Worm (Caenorhabditis elegans): ENCODE measurements around the gene T10B5.8.
A peak's percentile ranks its signal among the peaks of the same experiment; 100 is the strongest.

Gene T10B5.8

DNA sequence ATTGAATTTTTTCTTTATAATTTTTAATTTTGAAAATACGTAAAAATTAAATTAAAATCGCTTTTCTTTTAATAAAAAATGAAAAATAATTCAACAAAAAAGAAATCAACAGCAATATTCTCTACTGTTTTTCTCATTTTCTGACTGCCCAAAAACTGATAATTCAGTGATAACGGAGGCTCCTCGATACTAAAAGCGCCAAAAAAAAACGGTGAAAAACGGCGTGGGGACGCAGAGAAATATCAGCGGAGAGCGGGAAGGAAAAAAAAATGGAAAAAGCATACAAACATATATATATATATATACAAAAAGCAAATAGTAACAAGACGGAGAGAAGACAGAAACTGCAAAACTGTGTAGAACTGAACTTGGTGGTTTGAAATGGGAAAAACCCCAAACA is 41.3 kb downstream of the T10B5.8 start (continued):
- TF ChIP-seq aha-1 (tag): no peak
- TF ChIP-seq arid-1 (GFP tag; conservative IDR thresholded peaks at IDR 0.05): no peak
- TF ChIP-seq egl-43 (GFP tag; IDR thresholded peaks at IDR 0.05): no peak

ce11 chrV:1886997-1887396 is 45.2 kb downstream of the T10B5.8 start:
- TF ChIP-seq mes-2 (tag; optimal IDR thresholded peaks at IDR 0.05; ENCODE audit: poor library complexity, severe bottlenecking) (peak; percentile 7), F26F4.8 (GFP tag; conservative IDR thresholded peaks at IDR 0.05) (no peak), Y48G9A.11 (GFP tag; IDR thresholded peaks at IDR 0.05) (no peak), hlh-30 (tag; optimal IDR thresholded peaks at IDR 0.05; ENCODE audit: insufficient read depth) (no peak), nhr-102 (tag; optimal IDR thresholded peaks at IDR 0.05) (no peak), duxl-1 (tag; optimal IDR thresholded peaks at IDR 0.05; ENCODE audit: poor library complexity) (no peak), unc-130 (GFP tag; optimal IDR thresholded peaks at IDR 0.05) (no peak), ZK337.2 (GFP tag; IDR thresholded peaks at IDR 0.05) (no peak), cey-2 (tag; optimal IDR thresholded peaks at IDR 0.05; ENCODE audit: borderline replicate concordance, insufficient read depth) (no peak), F44E2.7 (GFP tag; IDR thresholded peaks at IDR 0.05) (no peak), Y75B8A.6 (GFP tag; IDR thresholded peaks at IDR 0.05) (no peak), unc-62 (GFP tag; optimal IDR thresholded peaks at IDR 0.05 in 1 of 2) (peak in 1 of 2 experiments; percentile 19), unc-62 (tag; optimal IDR thresholded peaks at IDR 0.05) (no peak), attf-4 (tag; optimal IDR thresholded peaks at IDR 0.05) (no peak), zip-11 (GFP tag; IDR thresholded peaks at IDR 0.05) (no peak), Y105C5A.15 (GFP tag; IDR thresholded peaks at IDR 0.05) (no peak), lim-7 (GFP tag; IDR thresholded peaks at IDR 0.05) (no peak), lsy-2 (tag; optimal IDR thresholded peaks at IDR 0.05) (peak in 1 of 2 experiments; percentile 11), rbr-2 (tag; optimal IDR thresholded peaks at IDR 0.05) (peak; percentile 1), hmg-1.1 (GFP tag; IDR thresholded peaks at IDR 0.05) (peak; percentile 57)

- TF ChIP-seq aha-1 (tag): peak; percentile 92
- no peak for TF ChIP-seq hif-1 (tag; optimal IDR thresholded peaks at IDR 0.05)
These were observed 46.5 kb downstream of the T10B5.8 start for ce11 chrV:1888299-1888698.

DNA sequence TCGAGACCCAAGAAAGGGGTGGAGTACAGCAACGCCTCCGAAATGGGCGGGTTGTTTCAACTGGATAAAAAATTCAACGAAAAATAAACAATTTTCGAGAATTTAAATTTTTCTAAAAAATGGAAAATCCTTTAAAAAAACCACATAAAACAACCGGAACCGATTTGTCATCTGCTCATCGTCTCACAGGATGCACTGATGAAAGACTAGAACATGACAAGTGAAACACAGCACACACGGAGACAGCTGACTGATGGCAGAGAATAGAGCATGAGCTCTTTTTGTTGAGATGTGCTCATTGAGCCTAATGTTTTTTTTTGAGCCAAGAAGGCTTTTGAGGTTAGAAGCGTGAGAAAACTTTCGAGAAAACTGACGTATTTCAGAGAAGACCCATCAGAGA is 48.2 kb downstream of the T10B5.8 start:
- no peak for TF ChIP-seq F10B5.3 (tag; optimal IDR thresholded peaks at IDR 0.05)
- TF ChIP-seq skn-1 (tag; optimal IDR thresholded peaks at IDR 0.05): no peak
- TF ChIP-seq saeg-2 (GFP tag; IDR thresholded peaks at IDR 0.05): no peak
- no peak for TF ChIP-seq ceh-62 (tag; optimal IDR thresholded peaks at IDR 0.05)
- no peak for TF ChIP-seq ctbp-1 (GFP tag; IDR thresholded peaks at IDR 0.05)
- peak; percentile 32 for TF ChIP-seq aha-1 (tag)
- no peak for TF ChIP-seq ztf-7 (tag; optimal IDR thresholded peaks at IDR 0.05)
- no peak for TF ChIP-seq D1046.2 (GFP tag; IDR thresholded peaks at IDR 0.05)
- 0 out of 2 replicates have a peak, but pooled peaks have one; percentile 15 for TF ChIP-seq dmd-6 (GFP tag; IDR thresholded peaks at IDR 0.05)
- no peak for TF ChIP-seq tag-97 (GFP tag; IDR thresholded peaks at IDR 0.05)
- no peak for TF ChIP-seq unc-39 (tag; optimal IDR thresholded peaks at IDR 0.05)
- no peak for TF ChIP-seq daf-12 (tag; optimal IDR thresholded peaks at IDR 0.05)
- TF ChIP-seq nhr-6 (tag; optimal IDR thresholded peaks at IDR 0.05): no peak
- no peak for TF ChIP-seq unc-130 (GFP tag; optimal IDR thresholded peaks at IDR 0.05)
- TF ChIP-seq ceh-44 (GFP tag; IDR thresholded peaks at IDR 0.05): no peak
- TF ChIP-seq unc-62 (GFP tag; optimal IDR thresholded peaks at IDR 0.05 in 1 of 2): peak in 1 of 2 experiments; percentile 66
- TF ChIP-seq unc-62 (tag; optimal IDR thresholded peaks at IDR 0.05): no peak
- TF ChIP-seq Y105C5A.15 (GFP tag; IDR thresholded peaks at IDR 0.05): no peak
- peak; percentile 59 for TF ChIP-seq hlh-30 (tag; optimal IDR thresholded peaks at IDR 0.05; ENCODE audit: insufficient read depth)
- no peak for TF ChIP-seq egl-43 (GFP tag; IDR thresholded peaks at IDR 0.05)
- no peak for TF ChIP-seq zfp-3 (GFP tag; conservative IDR thresholded peaks at IDR 0.05)
- TF ChIP-seq zip-11 (GFP tag; IDR thresholded peaks at IDR 0.05): no peak
- peak in 1 of 2 experiments; percentile 6 for TF ChIP-seq lsy-2 (tag; optimal IDR thresholded peaks at IDR 0.05)
